Fruit fly (Drosophila melanogaster): ENCODE measurements around the gene CG42688.

The CG42688 gene

dm6 chr2L:19146047-19146446 lies 36.6 kb downstream of the CG42688 start (continued):
- peak; percentile 18 for TF ChIP-seq CG13894 (tag; optimal IDR thresholded peaks at IDR 0.05)
- no peak for TF ChIP-seq Hand (GFP tag; optimal IDR thresholded peaks at IDR 0.05)
- no peak for TF ChIP-seq Asciz (GFP tag; optimal IDR thresholded peaks at IDR 0.05)
- TF ChIP-seq sna (GFP tag; IDR thresholded peaks at IDR 0.05; ENCODE audit: partially characterized antibody) = no peak
- no peak for TF ChIP-seq CG15514 (GFP tag; optimal IDR thresholded peaks at IDR 0.05)
- 0 out of 3 replicates have a peak, but pooled peaks have one; percentile 24 for TF ChIP-seq z (GFP tag; IDR thresholded peaks at IDR 0.05)
- no peak for TF ChIP-seq CG4707 (GFP tag; optimal IDR thresholded peaks at IDR 0.05)
- TF ChIP-seq ato (GFP tag; IDR thresholded peaks at IDR 0.05; ENCODE audit: partially characterized antibody) = peak; percentile 17; the same call in 1 of the 2 replicates
- no peak for TF ChIP-seq MESR4 (GFP tag; optimal IDR thresholded peaks at IDR 0.05)
- TF ChIP-seq sens (GFP tag) = peak; percentile 38

- no peak for TF ChIP-seq lov (optimal IDR thresholded peaks at IDR 0.05)
- no peak for TF ChIP-seq lov (GFP tag; IDR thresholded peaks at IDR 0.05)
- TF ChIP-seq bsh (GFP tag; optimal IDR thresholded peaks at IDR 0.05) = peak in 1 of 2 experiments; percentile 19
- no peak for TF ChIP-seq CG11085 (GFP tag; IDR thresholded peaks at IDR 0.05)
- peak; percentile 77 for TF ChIP-seq crol (GFP tag; IDR thresholded peaks at IDR 0.05)
- peak; percentile 88 for TF ChIP-seq pfk (GFP tag; optimal IDR thresholded peaks at IDR 0.05)
- no peak for TF ChIP-seq CG2120 (GFP tag; optimal IDR thresholded peaks at IDR 0.05)
- TF ChIP-seq chinmo (GFP tag; IDR thresholded peaks at IDR 0.05; ENCODE audit: partially characterized antibody) = peak; percentile 89; the same call in 2 of the 4 replicates
- peak; percentile 83 for TF ChIP-seq nom (GFP tag; optimal IDR thresholded peaks at IDR 0.05)
- TF ChIP-seq Adf1 (GFP tag; IDR thresholded peaks at IDR 0.05) = peak; percentile 14; the same call in 1 of the 2 replicates
- TF ChIP-seq Drgx (GFP tag; IDR thresholded peaks at IDR 0.05) = peak; percentile 47; the same call in 1 of the 2 replicates
- TF ChIP-seq CG6175 (GFP tag; IDR thresholded peaks at IDR 0.05) = peak; percentile 60; the same call in 1 of the 3 replicates
- peak; percentile 78 for TF ChIP-seq CG13894 (tag; optimal IDR thresholded peaks at IDR 0.05)
- TF ChIP-seq br (optimal IDR thresholded peaks at IDR 0.05) = no peak
- TF ChIP-seq psq (GFP tag; optimal IDR thresholded peaks at IDR 0.05) = no peak
- TF ChIP-seq cg (GFP tag; optimal IDR thresholded peaks at IDR 0.05) = no peak
Measured at dm6 chr2L:19144115-19144514, 38.5 kb downstream of the CG42688 start.

- TF ChIP-seq lola (GFP tag; optimal IDR thresholded peaks at IDR 0.05) (peak in 1 of 3 experiments; percentile 9), grn (GFP tag; optimal IDR thresholded peaks at IDR 0.05) (no peak), org-1 (GFP tag; optimal IDR thresholded peaks at IDR 0.05) (no peak), CG8765 (GFP tag; IDR thresholded peaks at IDR 0.05) (no peak), ind (GFP tag; optimal IDR thresholded peaks at IDR 0.05) (no peak), Sry-β (GFP tag; optimal IDR thresholded peaks at IDR 0.05) (no peak), vvl (GFP tag; IDR thresholded peaks at IDR 0.05) (peak; percentile 13; the same call in 1 of the 2 replicates), unpg (GFP tag; optimal IDR thresholded peaks at IDR 0.05) (peak; percentile 19), CG10979 (tag; optimal IDR thresholded peaks at IDR 0.05) (peak; percentile 27), D (optimal IDR thresholded peaks at IDR 0.05) (no peak), D (GFP tag; optimal IDR thresholded peaks at IDR 0.05) (no peak), ham (GFP tag; IDR thresholded peaks at IDR 0.05) (no peak), CG17612 (GFP tag; IDR thresholded peaks at IDR 0.05) (no peak), Mad (GFP tag; optimal IDR thresholded peaks at IDR 0.05) (no peak), fu2 (GFP tag; optimal IDR thresholded peaks at IDR 0.05) (no peak), Trl (optimal IDR thresholded peaks at IDR 0.05) (no peak), Trl (GFP tag; optimal IDR thresholded peaks at IDR 0.05) (peak; percentile 13), bsh (GFP tag; optimal IDR thresholded peaks at IDR 0.05) (peak in 1 of 2 experiments; percentile 36), CG10321 (GFP tag; IDR thresholded peaks at IDR 0.05) (no peak), CG8388 (GFP tag; optimal IDR thresholded peaks at IDR 0.05) (no peak), row (GFP tag; IDR thresholded peaks at IDR 0.05) (no peak; the same call in 2 of the 3 replicates), CG18619 (GFP tag; optimal IDR thresholded peaks at IDR 0.05) (no peak), ssp (GFP tag; IDR thresholded peaks at IDR 0.05) (peak; percentile 20; the same call in 1 of the 2 replicates), Spps (tag; optimal IDR thresholded peaks at IDR 0.05) (peak; percentile 4)
Measured at dm6 chr2L:19142176-19142870, 40.3 kb downstream of the CG42688 start.

Measured in whole organism, embryonic.